Fruit fly (Drosophila melanogaster) whole organism, embryonic: ENCODE results near the gene CG17996.

Experiments
- ATbp ChIP-seq: fragments of 200-800 bp; sonication (Bioruptor generic); optimal IDR thresholded peaks from 2 replicates; lab custom pipeline; 2017; ENCODE audit warnings: missing biosample characterization, mild to moderate bottlenecking, missing genetic modification characterization, missing genetic modification reagents
- Antp ChIP-seq: fragments of 200-800 bp; sonication (Bioruptor generic); optimal IDR thresholded peaks from 3 replicates; lab custom pipeline; 2016; ENCODE audit warnings: missing biosample characterization, missing genetic modification characterization
- CG11560 ChIP-seq: fragments of 200-800 bp; sonication (Bioruptor generic); IDR thresholded peaks from 3 replicates; pipeline ENCODE4 v1.3.6; 2022; ENCODE audit warnings: missing biosample characterization, missing genetic modification characterization
- CG12236 ChIP-seq: fragments of 200-800 bp; sonication (Bioruptor generic); optimal IDR thresholded peaks from 2 replicates; lab custom pipeline; 2016; ENCODE audit warnings: missing biosample characterization, missing genetic modification characterization
- CG13624 ChIP-seq: fragments of 200-800 bp; sonication (Bioruptor generic); optimal IDR thresholded peaks from 2 replicates; lab custom pipeline; 2016; ENCODE audit warnings: missing biosample characterization, missing genetic modification characterization
- CG14710 ChIP-seq: fragments of 200-800 bp; sonication (Bioruptor generic); optimal IDR thresholded peaks from 3 replicates; lab custom pipeline; 2019; ENCODE audit warnings: missing biosample characterization, mild to moderate bottlenecking, missing genetic modification characterization, moderate library complexity
- CG14965 ChIP-seq: fragments of 200-800 bp; sonication (Bioruptor generic); optimal IDR thresholded peaks from 2 replicates; lab custom pipeline; 2016; ENCODE audit warnings: missing biosample characterization, missing genetic modification characterization, borderline replicate concordance
- CG1529 ChIP-seq: fragments of 200-800 bp; sonication (Bioruptor generic); optimal IDR thresholded peaks from 3 replicates; lab custom pipeline; 2018; ENCODE audit warnings: missing biosample characterization, missing genetic modification characterization
- CG1602 ChIP-seq: fragments of 200-800 bp; sonication (Bioruptor generic); optimal IDR thresholded peaks from 3 replicates; lab custom pipeline; 2016; ENCODE audit warnings: missing biosample characterization, missing genetic modification characterization
- CG17568 ChIP-seq: fragments of 200-800 bp; sonication (Bioruptor generic); optimal IDR thresholded peaks from 2 replicates; lab custom pipeline; 2018; ENCODE audit warnings: missing biosample characterization, mild to moderate bottlenecking, missing genetic modification characterization, moderate library complexity
- CG1792 ChIP-seq: fragments of 200-800 bp; sonication (Bioruptor generic); optimal IDR thresholded peaks from 2 replicates; lab custom pipeline; 2016; ENCODE audit warnings: missing biosample characterization, missing genetic modification characterization
- CG2199 ChIP-seq: fragments of 200-800 bp; sonication (Bioruptor generic); IDR thresholded peaks from 3 replicates; pipeline ENCODE4 v1.3.6; 2022; ENCODE audit warnings: missing biosample characterization, missing genetic modification characterization
- CG2712 ChIP-seq: fragments of 200-800 bp; optimal IDR thresholded peaks from 3 replicates; lab custom pipeline; 2019; ENCODE audit warnings: missing biosample characterization, mild to moderate bottlenecking, missing genetic modification characterization, moderate library complexity
- CG31441 ChIP-seq: fragments of 200-800 bp; sonication (Bioruptor generic); IDR thresholded peaks from 2 replicates; pipeline ENCODE4 v1.3.6; 2022; ENCODE audit warnings: missing biosample characterization, missing genetic modification characterization
- CG32532 ChIP-seq: fragments of 200-800 bp; sonication (Bioruptor generic); IDR thresholded peaks from 2 replicates; pipeline ENCODE4 v1.3.6; 2022; ENCODE audit warnings: missing biosample characterization, missing genetic modification characterization
- CG5245 ChIP-seq: fragments of 200-800 bp; sonication (Bioruptor generic); optimal IDR thresholded peaks from 3 replicates; lab custom pipeline; 2016; ENCODE audit warnings: missing biosample characterization, missing genetic modification characterization
- CG5953 ChIP-seq: fragments of 200-800 bp; sonication (Bioruptor generic); IDR thresholded peaks from 2 replicates; pipeline ENCODE4 v1.3.6; 2022; ENCODE audit warnings: missing biosample characterization, missing genetic modification characterization
- CG6654 ChIP-seq: fragments of 200-800 bp; sonication (Bioruptor generic); optimal IDR thresholded peaks from 2 replicates; lab custom pipeline; 2017; ENCODE audit warnings: missing biosample characterization, mild to moderate bottlenecking, missing genetic modification characterization
- CG8290 ChIP-seq, 3 experiments: fragments of 200-800 bp; sonication (Bioruptor generic); optimal IDR thresholded peaks; 2 replicates each; lab custom pipeline; 2016 to 2019; ENCODE audit warnings: missing biosample characterization in 3 of 3, missing genetic modification characterization in 3 of 3, mild to moderate bottlenecking in 2 of 3, moderate library complexity in 1 of 3
- Chrac-16 ChIP-seq: fragments of 200-800 bp; sonication (Bioruptor generic); optimal IDR thresholded peaks from 3 replicates; lab custom pipeline; 2016; ENCODE audit warnings: missing biosample characterization, missing genetic modification characterization
- Dll ChIP-seq: fragments of 200-800 bp; sonication (Bioruptor generic); IDR thresholded peaks from 4 replicates; pipeline ENCODE4 v1.3.6; 2022; ENCODE audit warnings: missing biosample characterization, missing genetic modification characterization; ENCODE audit not compliant: partially characterized antibody
- Drgx ChIP-seq: fragments of 200-800 bp; sonication (Bioruptor generic); IDR thresholded peaks from 2 replicates; pipeline ENCODE4 v1.3.6; 2022; ENCODE audit warnings: missing biosample characterization, missing genetic modification characterization
- Fer1 ChIP-seq: fragments of 200-800 bp; sonication (Bioruptor generic); optimal IDR thresholded peaks from 2 replicates; lab custom pipeline; 2017; ENCODE audit warnings: missing biosample characterization, mild to moderate bottlenecking, missing genetic modification characterization
- HmgZ ChIP-seq: fragments of 200-800 bp; sonication (Bioruptor generic); optimal IDR thresholded peaks from 2 replicates; lab custom pipeline; 2018; ENCODE audit warnings: missing biosample characterization, mild to moderate bottlenecking, missing genetic modification characterization
- Hr39 ChIP-seq: fragments of >200 bp; optimal IDR thresholded peaks from 2 replicates; lab custom pipeline; 2017
- Hr78 ChIP-seq, 2 experiments: fragments of 200-800 bp in 1 of 2; fragments of >200 bp in 1 of 2; sonication (Bioruptor generic) in 1 of 2; optimal IDR thresholded peaks; 2 replicates each; lab custom pipeline; 2017 to 2019; ENCODE audit warnings: missing biosample characterization in 2 of 2, missing genetic modification characterization in 2 of 2, mild to moderate bottlenecking in 1 of 2, moderate library complexity in 1 of 2
- MESR4 ChIP-seq: fragments of 200-800 bp; sonication (Bioruptor generic); optimal IDR thresholded peaks from 2 replicates; lab custom pipeline; 2018; ENCODE audit warnings: missing biosample characterization, mild to moderate bottlenecking, missing genetic modification characterization, moderate library complexity
- Mrtf ChIP-seq: fragments of 200-800 bp; sonication (Bioruptor generic); IDR thresholded peaks from 3 replicates; pipeline ENCODE4 v1.3.6; 2022; ENCODE audit warnings: missing biosample characterization, missing genetic modification characterization
- NFAT ChIP-seq: fragments of 200-800 bp; sonication (Bioruptor generic); IDR thresholded peaks from 2 replicates; pipeline ENCODE4 v1.3.6; 2022; ENCODE audit warnings: missing biosample characterization, missing genetic modification characterization
- Pdp1 ChIP-seq, 2 experiments: fragments of 200-800 bp; sonication (Bioruptor generic); optimal IDR thresholded peaks; 3 replicates each; lab custom pipeline; 2016; ENCODE audit warnings: missing biosample characterization in 2 of 2, missing genetic modification characterization in 2 of 2, mild to moderate bottlenecking in 1 of 2, moderate library complexity in 1 of 2
- Sry-δ ChIP-seq: fragments of 200-800 bp; sonication (Bioruptor generic); optimal IDR thresholded peaks from 2 replicates; lab custom pipeline; 2016; ENCODE audit warnings: missing biosample characterization, missing genetic modification characterization
- cad ChIP-seq: fragments of >200 bp; optimal IDR thresholded peaks from 2 replicates; lab custom pipeline; 2017; ENCODE audit warnings: missing biosample characterization, missing genetic modification characterization
- chn ChIP-seq: fragments of 200-800 bp; sonication (Bioruptor generic); optimal IDR thresholded peaks from 2 replicates; lab custom pipeline; 2016; ENCODE audit warnings: missing biosample characterization, missing genetic modification characterization
- crp ChIP-seq, 2 experiments: fragments of 200-800 bp; sonication (Bioruptor generic); optimal IDR thresholded peaks; 2 replicates in 1 of 2; 3 replicates in 1 of 2; lab custom pipeline; 2017; ENCODE audit warnings: missing biosample characterization in 2 of 2, missing genetic modification characterization in 2 of 2, mild to moderate bottlenecking in 1 of 2, moderate library complexity in 1 of 2
- dmrt11E ChIP-seq: fragments of 200-800 bp; sonication (Bioruptor generic); optimal IDR thresholded peaks from 3 replicates; lab custom pipeline; 2018; ENCODE audit warnings: missing biosample characterization, mild to moderate bottlenecking, missing genetic modification characterization, moderate library complexity
- ewg ChIP-seq: fragments of 200-800 bp; sonication (Bioruptor generic); optimal IDR thresholded peaks from 3 replicates; lab custom pipeline; 2017; ENCODE audit warnings: mild to moderate bottlenecking, missing biosample characterization, missing genetic modification reagents, missing genetic modification characterization
- gcm ChIP-seq: fragments of 200-800 bp; sonication (Bioruptor generic); optimal IDR thresholded peaks from 2 replicates; lab custom pipeline; 2019; ENCODE audit warnings: missing biosample characterization, mild to moderate bottlenecking, missing genetic modification characterization, moderate library complexity
- gcm2 ChIP-seq: fragments of 200-800 bp; sonication (Bioruptor generic); optimal IDR thresholded peaks from 2 replicates; lab custom pipeline; 2016; ENCODE audit warnings: missing biosample characterization, missing genetic modification characterization
- h ChIP-seq: fragments of >200 bp; optimal IDR thresholded peaks from 2 replicates; lab custom pipeline; 2017
- psq ChIP-seq: fragments of 200-800 bp; sonication (Bioruptor generic); optimal IDR thresholded peaks from 2 replicates; lab custom pipeline; 2017; ENCODE audit warnings: missing biosample characterization, missing genetic modification characterization
- sd ChIP-seq: fragments of 200-800 bp; sonication (Bioruptor generic); optimal IDR thresholded peaks from 3 replicates; lab custom pipeline; 2018; ENCODE audit warnings: missing biosample characterization, mild to moderate bottlenecking, missing genetic modification characterization, moderate library complexity
- sim ChIP-seq: fragments of 200-800 bp; sonication (Bioruptor generic); IDR thresholded peaks from 2 replicates; pipeline ENCODE4 v1.3.6; 2022; ENCODE audit warnings: missing biosample characterization, missing genetic modification characterization
- so ChIP-seq: fragments of 200-800 bp; sonication (Bioruptor generic); IDR thresholded peaks from 3 replicates; pipeline ENCODE4 v1.3.6; 2022; ENCODE audit warnings: missing biosample characterization, missing genetic modification characterization
- sqz ChIP-seq: fragments of 200-800 bp; sonication (Bioruptor generic); optimal IDR thresholded peaks from 3 replicates; lab custom pipeline; 2018; ENCODE audit warnings: missing biosample characterization, mild to moderate bottlenecking, missing genetic modification characterization
- stwl ChIP-seq: fragments of 200-800 bp; sonication (Bioruptor generic); optimal IDR thresholded peaks from 3 replicates; lab custom pipeline; 2018; ENCODE audit warnings: missing biosample characterization, mild to moderate bottlenecking, missing genetic modification characterization, moderate library complexity
- tin ChIP-seq: fragments of 200-800 bp; sonication (Bioruptor generic); optimal IDR thresholded peaks from 3 replicates; lab custom pipeline; 2016; ENCODE audit warnings: missing biosample characterization, missing genetic modification characterization
- tup ChIP-seq: fragments of 200-800 bp; sonication (Bioruptor generic); optimal IDR thresholded peaks from 2 replicates; lab custom pipeline; 2016; ENCODE audit warnings: missing biosample characterization, mild to moderate bottlenecking, missing genetic modification characterization, moderate library complexity
- unc-4 ChIP-seq: fragments of 200-800 bp; sonication (Bioruptor generic); IDR thresholded peaks from 2 replicates; pipeline ENCODE4 v1.3.6; 2022; ENCODE audit warnings: missing biosample characterization, missing genetic modification characterization; ENCODE audit not compliant: partially characterized antibody

Gene CG17996

DNA sequence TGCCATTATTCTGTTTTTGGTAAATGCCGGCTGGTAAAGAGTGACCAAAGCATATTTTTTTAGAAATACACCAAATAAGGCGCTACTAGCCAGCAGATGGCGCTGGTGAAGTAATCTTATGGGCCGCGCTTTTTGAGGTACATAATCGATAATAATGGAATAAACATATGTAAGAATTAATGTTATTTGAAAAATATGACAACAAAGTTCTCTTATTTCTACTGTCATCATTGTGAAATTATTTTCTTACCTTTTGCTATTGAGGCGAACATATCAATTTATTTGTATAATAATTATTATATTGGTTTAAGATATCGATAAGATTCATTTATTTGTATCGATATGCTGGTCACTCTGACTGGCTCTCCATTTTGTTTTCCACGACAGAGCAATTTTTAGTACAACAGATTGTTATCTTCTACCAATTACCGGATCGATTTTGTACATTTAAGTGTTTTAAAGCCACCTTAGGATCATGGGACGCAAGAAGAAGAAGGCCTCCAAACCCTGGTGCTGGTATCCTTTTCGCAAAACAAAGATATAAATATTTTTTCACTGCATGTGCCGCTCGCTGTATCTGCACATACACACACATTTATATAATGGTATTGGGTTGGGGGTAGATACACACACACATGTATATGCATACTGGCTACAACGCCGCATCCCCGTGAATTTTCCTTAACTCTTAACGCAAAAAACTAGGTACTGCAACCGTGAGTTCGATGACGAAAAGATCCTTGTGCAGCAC is 12.4 kb upstream of the CG17996 start, which contains the start of the genes LSm7 and BuGZ (continued):
- TF ChIP-seq CG17568 (GFP tag; lab: Kevin White, UChicago) = no peak
- peak; percentile 98 for TF ChIP-seq CG14965 (GFP tag; lab: Kevin White, UChicago)
- TF ChIP-seq psq (GFP tag; lab: Kevin White, UChicago) = peak; percentile 3
- TF ChIP-seq dmrt11E (tag; lab: Kevin White, UChicago) = peak; percentile 55
- peak; percentile 82 for TF ChIP-seq CG14710 (tag; lab: Kevin White, UChicago)
- TF ChIP-seq unc-4 = peak; percentile 70
- TF ChIP-seq CG1602 (GFP tag; lab: Kevin White, UChicago) = peak; percentile 13
- TF ChIP-seq CG2712 (tag; lab: Kevin White, UChicago) = peak; percentile 65
- no peak for TF ChIP-seq gcm2
- TF ChIP-seq crp (GFP tag; optimal IDR thresholded peaks at IDR 0.05; lab: Kevin White, UChicago) = peak in 1 of 2 experiments; percentile 39
- TF ChIP-seq Fer1 (GFP tag; lab: Kevin White, UChicago) = peak; percentile 21
- peak; percentile 14 to 77 for TF ChIP-seq Pdp1 (GFP tag; optimal IDR thresholded peaks at IDR 0.05; lab: Kevin White, UChicago)
- no peak; the same call in 1 of the 2 replicates for TF ChIP-seq NFAT (GFP tag; lab: Robert Waterston, UW)
- peak; percentile 20 for TF ChIP-seq Chrac-16
- peak; percentile 29 for TF ChIP-seq CG8290 (GFP tag; optimal IDR thresholded peaks at IDR 0.05; lab: Kevin White, UChicago)
- TF ChIP-seq CG8290 (tag; optimal IDR thresholded peaks at IDR 0.05; lab: Kevin White, UChicago) = no peak
- TF ChIP-seq ewg (GFP tag; lab: Kevin White, UChicago) = peak; percentile 36
- no peak for TF ChIP-seq so (GFP tag; lab: Robert Waterston, UW)
- TF ChIP-seq Hr78 (GFP tag; optimal IDR thresholded peaks at IDR 0.05; lab: Kevin White, UChicago) = no peak
- peak; percentile 86 for TF ChIP-seq stwl (tag; lab: Kevin White, UChicago)
- TF ChIP-seq tin (GFP tag; lab: Kevin White, UChicago) = peak; percentile 55
- TF ChIP-seq Mrtf = no peak
- TF ChIP-seq CG13624 (GFP tag; lab: Kevin White, UChicago) = peak; percentile 34
- peak; percentile 10 for TF ChIP-seq chn (GFP tag; lab: Kevin White, UChicago)
- 0 out of 2 replicates have a peak, but pooled peaks have one; percentile 11 for TF ChIP-seq CG5953 (GFP tag; lab: Robert Waterston, UW)
- TF ChIP-seq CG2199 (GFP tag; lab: Robert Waterston, UW) = no peak
- no peak for TF ChIP-seq CG1792 (GFP tag; lab: Kevin White, UChicago)
- TF ChIP-seq sqz (GFP tag; lab: Kevin White, UChicago) = no peak
- TF ChIP-seq Antp = peak; percentile 27
- TF ChIP-seq gcm (GFP tag; lab: Kevin White, UChicago) = peak; percentile 31
- no peak for TF ChIP-seq CG12236 (GFP tag; lab: Kevin White, UChicago)
- peak; percentile 80; the same call in 2 of the 3 replicates for TF ChIP-seq CG11560 (tag; lab: Robert Waterston, UW)
- peak; percentile 17 for TF ChIP-seq CG1529 (GFP tag; lab: Kevin White, UChicago)
- peak; percentile 34; the same call in 1 of the 2 replicates for TF ChIP-seq CG32532 (GFP tag; lab: Robert Waterston, UW)
- peak; percentile 78 for TF ChIP-seq Dll (GFP tag; lab: Robert Waterston, UW)
- no peak for TF ChIP-seq sim
- TF ChIP-seq CG5245 (GFP tag; lab: Kevin White, UChicago) = peak; percentile 17

DNA sequence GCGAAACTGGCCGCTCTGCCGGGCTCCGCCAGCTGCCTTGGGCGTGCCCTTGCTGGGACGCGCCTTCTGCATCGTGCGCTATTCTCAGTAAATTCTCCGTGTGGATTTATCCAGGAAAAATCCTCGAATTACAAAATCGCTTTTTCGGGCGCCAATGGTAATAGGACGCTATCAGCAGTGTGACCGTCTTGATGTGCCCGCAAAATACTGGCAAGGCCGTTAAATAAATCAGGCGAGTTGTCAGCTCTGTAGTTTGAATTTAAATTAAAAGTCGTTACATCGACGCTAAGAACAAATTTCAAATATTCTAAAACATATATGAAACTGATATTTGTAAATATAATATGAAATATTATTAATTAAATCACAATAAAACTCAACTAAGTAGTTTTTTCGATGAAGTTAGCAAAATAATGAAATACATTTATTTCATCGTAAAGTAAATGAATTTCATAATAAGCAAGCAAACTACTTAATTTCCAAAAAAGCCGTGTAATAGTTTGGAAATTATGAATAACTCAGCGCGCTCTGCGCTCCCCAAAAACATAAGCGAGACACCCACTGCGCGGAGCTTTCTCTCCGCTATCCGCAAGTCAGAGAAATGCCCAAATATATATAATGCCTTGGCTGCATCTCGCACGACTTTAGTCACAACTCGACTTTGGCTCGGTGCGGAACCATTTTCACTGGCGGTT is 7.5 kb upstream of the CG17996 start, which contains the start of the genes glu and ChLD3:
glu (minus strand) TSS at position 183 of the 695 bp plus-strand sequence.
ChLD3 (plus strand) TSS at position 645 of the 695 bp plus-strand sequence.
- TF ChIP-seq MESR4 (GFP tag; lab: Kevin White, UChicago) (peak; percentile 43), Hr39 (no peak), Sry-δ (no peak), CG6654 (GFP tag; lab: Kevin White, UChicago) (no peak), h (lab: Kevin White, UChicago) (no peak), sd (no peak), so (GFP tag; lab: Robert Waterston, UW) (no peak), ATbp (GFP tag; lab: Kevin White, UChicago) (no peak), HmgZ (tag; lab: Kevin White, UChicago) (peak; percentile 20), Drgx (peak; percentile 22; the same call in 1 of the 2 replicates), gcm (GFP tag; lab: Kevin White, UChicago) (no peak), tup (no peak), NFAT (GFP tag; lab: Robert Waterston, UW) (no peak), CG31441 (GFP tag; lab: Robert Waterston, UW) (no peak), cad (GFP tag; lab: Kevin White, UChicago) (no peak)
